Fruit fly (Drosophila melanogaster) Kc167 (cell line): ENCODE results near the gene Manf.

Experiments
- Myc ChIP-seq: fragments of >200 bp; optimal IDR thresholded peaks from 2 replicates; lab custom pipeline; 2017; ENCODE audit warnings: missing external identifiers
- Sin3A ChIP-seq: fragments of >200 bp; optimal IDR thresholded peaks from 2 replicates; lab custom pipeline; 2018; ENCODE audit warnings: missing external identifiers
- h ChIP-seq: fragments of >200 bp; optimal IDR thresholded peaks from 3 replicates; lab custom pipeline; 2018; ENCODE audit warnings: missing external identifiers
- insv ChIP-seq: fragments of >200 bp; optimal IDR thresholded peaks from 3 replicates; lab custom pipeline; 2018; ENCODE audit warnings: missing external identifiers
- psq ChIP-seq: fragments of >200 bp; optimal IDR thresholded peaks from 2 replicates; lab custom pipeline; 2017; ENCODE audit warnings: missing external identifiers

- no peak for TF ChIP-seq psq (lab: Kevin White, UChicago)
- TF ChIP-seq Myc, result no peak
- TF ChIP-seq insv, result no peak
- no peak for TF ChIP-seq Sin3A (lab: Kevin White, UChicago)
- no peak for TF ChIP-seq h (lab: Kevin White, UChicago)
Observed at dm6 chr3R:16385586-16385985, 36.4 kb downstream of the Manf start.
